Worm (Caenorhabditis elegans) whole organism, late embryonic: ENCODE data around the gene srh-272.
A peak's percentile ranks its signal among the peaks of the same experiment; 100 is the strongest.

Experiments used
- C38D4.7 ChIP-seq: fragments of 200-800 bp; sonication (Bioruptor generic); optimal IDR thresholded peaks from 2 replicates; lab custom pipeline; 2018; ENCODE audit warnings: mild to moderate bottlenecking, missing genetic modification characterization, moderate library complexity, missing compliant biosample characterization
- F13H6.1 ChIP-seq: sonication (generic microtip); optimal IDR thresholded peaks from 2 replicates; lab custom pipeline; 2016; ENCODE audit warnings: missing genetic modification characterization, missing compliant biosample characterization
- T23F11.4 ChIP-seq: fragments of 200-800 bp; sonication (Bioruptor generic); optimal IDR thresholded peaks from 2 replicates; lab custom pipeline; 2018; ENCODE audit warnings: mild to moderate bottlenecking, missing genetic modification characterization, missing compliant biosample characterization
- Y22D7AL.16 ChIP-seq: sonication (generic microtip); optimal IDR thresholded peaks from 2 replicates; lab custom pipeline; 2016; ENCODE audit warnings: missing genetic modification characterization, missing compliant biosample characterization
- ceh-14 ChIP-seq: sonication (generic microtip); optimal IDR thresholded peaks from 2 replicates; lab custom pipeline; 2016; ENCODE audit warnings: missing genotype, missing genetic modification characterization, missing compliant biosample characterization
- ceh-19 ChIP-seq: fragments of 200-800 bp; sonication (Bioruptor generic); optimal IDR thresholded peaks from 2 replicates; lab custom pipeline; 2018; ENCODE audit warnings: mild to moderate bottlenecking, missing genetic modification characterization, missing compliant biosample characterization
- ceh-30 ChIP-seq: fragments of 150-350 bp; optimal IDR thresholded peaks from 2 replicates; lab custom pipeline; 2014; ENCODE audit warnings: missing biosample characterization, missing genetic modification characterization
- ceh-45 ChIP-seq: fragments of 200-800 bp; sonication (Bioruptor generic); IDR thresholded peaks from 2 replicates; pipeline ENCODE4 v1.3.6; 2022; ENCODE audit warnings: missing genetic modification reagents, missing genetic modification characterization, missing compliant biosample characterization
- ceh-48 ChIP-seq: sonication (generic microtip); optimal IDR thresholded peaks from 2 replicates; lab custom pipeline; 2016; ENCODE audit warnings: missing genetic modification characterization, inconsistent platforms, missing compliant biosample characterization
- ceh-6 ChIP-seq: fragments of 200-800 bp; sonication (Bioruptor generic); optimal IDR thresholded peaks from 2 replicates; lab custom pipeline; 2018; ENCODE audit warnings: mild to moderate bottlenecking, missing genetic modification characterization, missing compliant biosample characterization
- dmd-4 ChIP-seq: sonication (generic microtip); optimal IDR thresholded peaks from 2 replicates; lab custom pipeline; 2016; ENCODE audit warnings: borderline replicate concordance, missing genetic modification characterization, missing compliant biosample characterization
- elt-2 ChIP-seq: sonication (generic microtip); optimal IDR thresholded peaks from 2 replicates; lab custom pipeline; 2016; ENCODE audit warnings: missing genetic modification reagents, missing genetic modification characterization, missing compliant biosample characterization
- elt-4 ChIP-seq: sonication (generic microtip); optimal IDR thresholded peaks from 2 replicates; lab custom pipeline; 2016; ENCODE audit warnings: missing genetic modification characterization, missing compliant biosample characterization
- ets-4 ChIP-seq: sonication (generic microtip); optimal IDR thresholded peaks from 2 replicates; lab custom pipeline; 2016; ENCODE audit warnings: missing genetic modification characterization, missing compliant biosample characterization
- eyg-1 ChIP-seq: sonication (generic microtip); optimal IDR thresholded peaks from 2 replicates; lab custom pipeline; 2016; ENCODE audit warnings: missing genotype, missing genetic modification characterization, missing compliant biosample characterization
- fax-1 ChIP-seq: sonication (generic microtip); optimal IDR thresholded peaks from 2 replicates; lab custom pipeline; 2016; ENCODE audit warnings: missing genotype, missing genetic modification characterization, missing compliant biosample characterization
- fkh-6 ChIP-seq: sonication (generic microtip); optimal IDR thresholded peaks from 2 replicates; lab custom pipeline; 2016; ENCODE audit warnings: missing genetic modification characterization, missing compliant biosample characterization
- gmeb-2 ChIP-seq: sonication (generic microtip); optimal IDR thresholded peaks from 2 replicates; lab custom pipeline; 2016; ENCODE audit warnings: missing genetic modification characterization, inconsistent platforms, missing compliant biosample characterization
- hlh-13 ChIP-seq: fragments of 200-800 bp; sonication (Bioruptor generic); optimal IDR thresholded peaks from 2 replicates; lab custom pipeline; 2018; ENCODE audit warnings: mild to moderate bottlenecking, missing genetic modification characterization, missing compliant biosample characterization
- hlh-15 ChIP-seq: sonication (generic microtip); optimal IDR thresholded peaks from 2 replicates; lab custom pipeline; 2016; ENCODE audit warnings: missing genetic modification characterization, missing compliant biosample characterization
- hlh-6 ChIP-seq: sonication (generic microtip); optimal IDR thresholded peaks from 2 replicates; lab custom pipeline; 2016; ENCODE audit warnings: missing genotype, missing genetic modification characterization, missing compliant biosample characterization
- lim-6 ChIP-seq: sonication (generic microtip); optimal IDR thresholded peaks from 2 replicates; lab custom pipeline; 2016; ENCODE audit warnings: missing genetic modification characterization, missing compliant biosample characterization
- nfya-1 ChIP-seq: sonication (generic microtip); optimal IDR thresholded peaks from 2 replicates; lab custom pipeline; 2017; ENCODE audit warnings: missing genetic modification characterization, mild to moderate bottlenecking, missing compliant biosample characterization, antibody characterized with exemption, moderate library complexity
- nhr-232 ChIP-seq: sonication (generic microtip); optimal IDR thresholded peaks from 2 replicates; lab custom pipeline; 2016; ENCODE audit warnings: missing genetic modification characterization, missing compliant biosample characterization
- npax-4 ChIP-seq: sonication (generic microtip); optimal IDR thresholded peaks from 2 replicates; lab custom pipeline; 2016; ENCODE audit warnings: missing genetic modification characterization, missing compliant biosample characterization
- odd-2 ChIP-seq: sonication (generic microtip); optimal IDR thresholded peaks from 2 replicates; lab custom pipeline; 2017; ENCODE audit warnings: antibody characterized with exemption, mild to moderate bottlenecking, missing genetic modification characterization, missing compliant biosample characterization
- pag-3 ChIP-seq: sonication (generic microtip); optimal IDR thresholded peaks from 2 replicates; lab custom pipeline; 2016; ENCODE audit warnings: missing compliant biosample characterization, missing genetic modification characterization, borderline replicate concordance
- pax-1 ChIP-seq: fragments of 150-350 bp; optimal IDR thresholded peaks from 2 replicates; lab custom pipeline; 2014; ENCODE audit warnings: missing biosample characterization, missing genetic modification characterization
- pha-2 ChIP-seq: sonication (generic microtip); optimal IDR thresholded peaks from 2 replicates; lab custom pipeline; 2017; ENCODE audit warnings: mild to moderate bottlenecking, missing genetic modification characterization, missing compliant biosample characterization
- ref-2 ChIP-seq: sonication (generic microtip); optimal IDR thresholded peaks from 2 replicates; lab custom pipeline; 2016; ENCODE audit warnings: missing genetic modification characterization, missing compliant biosample characterization
- sdc-2 ChIP-seq: sonication (generic microtip); optimal IDR thresholded peaks from 2 replicates; lab custom pipeline; 2016; ENCODE audit warnings: missing genotype, missing genetic modification characterization, missing compliant biosample characterization
- tbx-7 ChIP-seq: sonication (generic microtip); optimal IDR thresholded peaks from 2 replicates; lab custom pipeline; 2016; ENCODE audit warnings: missing genotype, missing genetic modification characterization, missing compliant biosample characterization
- unc-86 ChIP-seq: sonication (generic microtip); optimal IDR thresholded peaks from 2 replicates; lab custom pipeline; 2016; ENCODE audit warnings: missing genetic modification characterization, missing compliant biosample characterization
- zip-5 ChIP-seq: sonication (generic microtip); optimal IDR thresholded peaks from 2 replicates; lab custom pipeline; 2016; ENCODE audit warnings: missing genetic modification characterization, missing compliant biosample characterization
- ztf-16 ChIP-seq: sonication (generic microtip); optimal IDR thresholded peaks from 2 replicates; lab custom pipeline; 2017; ENCODE audit warnings: missing genetic modification characterization, missing compliant biosample characterization

The srh-272 gene

ce11 chrV:2845771-2846170 is 17.4 kb upstream of the srh-272 start, which contains the start of gene srj-44:
Gene srj-44, minus strand, starts transcription at chrV:2845871.
- no peak for TF ChIP-seq odd-2 (tag; lab: Kevin White, UChicago)
- TF ChIP-seq ets-4 (tag; lab: Kevin White, UChicago), result no peak
- no peak for TF ChIP-seq dmd-4 (tag; lab: Kevin White, UChicago)
- no peak for TF ChIP-seq zip-5 (tag; lab: Kevin White, UChicago)
- no peak for TF ChIP-seq fkh-6
- no peak for TF ChIP-seq fax-1
- TF ChIP-seq gmeb-2 (tag; lab: Kevin White, UChicago), result no peak
- TF ChIP-seq C38D4.7 (GFP tag; lab: Kevin White, UChicago), result no peak

DNA sequence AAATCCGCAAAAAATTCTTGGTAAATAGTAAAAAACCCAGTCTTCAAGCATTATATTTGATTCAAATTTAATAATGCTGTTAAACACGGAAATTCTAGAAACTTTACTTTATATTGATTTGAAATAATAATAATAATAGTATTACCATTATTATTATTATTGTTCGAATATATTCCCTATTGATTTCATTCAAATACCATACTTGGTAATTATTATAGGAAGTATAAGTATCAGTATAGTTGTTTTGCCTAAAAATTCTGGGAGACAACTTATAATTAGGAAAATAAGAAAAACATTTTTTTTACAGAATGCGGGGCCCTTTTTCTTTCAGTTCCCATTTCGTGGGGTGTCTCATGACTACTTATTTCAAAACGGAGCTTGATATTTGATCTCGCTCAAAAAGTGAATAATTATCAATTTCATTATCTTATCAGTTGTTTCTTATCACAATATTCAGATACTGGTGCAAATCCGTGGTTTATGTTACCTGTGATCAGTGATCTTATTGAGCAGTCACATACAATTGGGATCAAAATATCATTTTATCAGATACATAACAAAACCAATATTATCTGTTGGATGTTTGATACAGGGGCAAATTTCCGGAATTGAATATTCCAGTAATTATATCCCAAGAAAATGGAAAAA is 14.7 kb upstream of the srh-272 start, which contains the start of gene srj-49:
Gene srj-49 (minus strand): TSS at position 51 of the 648 bp plus-strand sequence.
- TF ChIP-seq elt-4 (tag; lab: Kevin White, UChicago), result no peak
- TF ChIP-seq elt-2 (tag; lab: Kevin White, UChicago), result peak; percentile 86
- TF ChIP-seq, all 69 proteins: peak for 1

DNA sequence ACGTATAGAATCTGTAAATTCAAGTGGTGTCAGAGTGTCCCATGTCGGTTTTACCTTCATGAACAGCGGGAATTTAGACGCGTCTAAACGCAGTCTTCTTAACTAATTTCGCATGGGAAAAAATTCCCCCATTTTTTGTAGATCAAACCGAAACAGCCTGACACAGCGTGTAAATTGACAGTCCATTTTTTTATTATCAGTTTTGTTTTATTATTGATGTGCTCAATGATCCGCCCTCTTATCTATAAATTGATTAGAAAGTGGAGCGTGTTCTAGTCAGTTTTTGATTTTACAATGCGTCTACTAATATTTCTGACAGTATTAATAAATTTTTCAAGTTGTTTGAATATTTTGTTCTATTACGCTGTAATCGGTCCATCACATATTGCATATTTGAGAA is 14.1 kb upstream of the srh-272 start, which contains the start of gene ugt-53:
Gene ugt-53 (plus strand): TSS at position 273 of the 400 bp plus-strand sequence.
- TF ChIP-seq ceh-45 (GFP tag; lab: Robert Waterston, UW) (no peak), elt-2 (tag; lab: Kevin White, UChicago) (peak; percentile 6), F13H6.1 (no peak), hlh-13 (no peak), ceh-6 (GFP tag; lab: Kevin White, UChicago) (no peak), pha-2 (no peak), Y22D7AL.16 (tag; lab: Kevin White, UChicago) (no peak), ceh-19 (GFP tag; lab: Kevin White, UChicago) (no peak)

- TF ChIP-seq unc-86 (tag; lab: Kevin White, UChicago) (no peak), ceh-30 (tag; lab: Kevin White, UChicago) (no peak), ref-2 (tag; lab: Kevin White, UChicago) (no peak), gmeb-2 (tag; lab: Kevin White, UChicago) (no peak), T23F11.4 (GFP tag; lab: Kevin White, UChicago) (no peak), hlh-15 (no peak), ceh-48 (tag; lab: Kevin White, UChicago) (no peak), ztf-16 (tag; lab: Kevin White, UChicago) (no peak), nfya-1 (tag; lab: Kevin White, UChicago) (no peak)
Observed at ce11 chrV:2855473-2855872, 7.7 kb upstream of the srh-272 start, which contains the start of gene srj-57. Gene srj-57, minus strand, starts transcription at chrV:2855573.

DNA sequence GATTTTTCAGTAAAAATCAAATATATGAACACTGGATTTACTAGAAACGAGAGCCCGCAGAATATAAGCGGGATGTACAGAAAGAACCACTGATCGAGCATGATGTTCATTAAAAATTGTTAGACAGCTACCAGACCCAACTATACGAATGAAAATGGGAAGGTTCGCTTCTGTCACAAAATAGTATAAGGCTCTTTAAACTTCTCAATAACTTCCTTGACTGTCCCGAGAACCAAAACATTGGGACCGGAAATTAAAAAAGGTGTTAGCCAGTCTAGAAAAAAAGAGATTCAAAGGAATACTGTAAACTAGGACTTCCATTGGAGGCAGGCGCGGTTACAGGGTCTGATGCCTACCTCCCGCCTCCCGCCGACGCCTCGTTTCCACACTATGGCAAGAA is 5.3 kb upstream of the srh-272 start, which contains the start of gene srj-55:
Gene srj-55 (minus strand): TSS at position 101 of the 400 bp plus-strand sequence.
- TF ChIP-seq ceh-45 (GFP tag; lab: Robert Waterston, UW) (no peak), Y22D7AL.16 (tag; lab: Kevin White, UChicago) (no peak), lim-6 (tag; lab: Kevin White, UChicago) (no peak), ceh-30 (tag; lab: Kevin White, UChicago) (no peak), hlh-6 (tag; lab: Kevin White, UChicago) (no peak), gmeb-2 (tag; lab: Kevin White, UChicago) (no peak), pax-1 (tag; lab: Kevin White, UChicago) (no peak), npax-4 (tag; lab: Kevin White, UChicago) (no peak), ceh-14 (tag; lab: Kevin White, UChicago) (no peak), ceh-19 (GFP tag; lab: Kevin White, UChicago) (no peak), zip-5 (tag; lab: Kevin White, UChicago) (no peak), ref-2 (tag; lab: Kevin White, UChicago) (no peak)

DNA sequence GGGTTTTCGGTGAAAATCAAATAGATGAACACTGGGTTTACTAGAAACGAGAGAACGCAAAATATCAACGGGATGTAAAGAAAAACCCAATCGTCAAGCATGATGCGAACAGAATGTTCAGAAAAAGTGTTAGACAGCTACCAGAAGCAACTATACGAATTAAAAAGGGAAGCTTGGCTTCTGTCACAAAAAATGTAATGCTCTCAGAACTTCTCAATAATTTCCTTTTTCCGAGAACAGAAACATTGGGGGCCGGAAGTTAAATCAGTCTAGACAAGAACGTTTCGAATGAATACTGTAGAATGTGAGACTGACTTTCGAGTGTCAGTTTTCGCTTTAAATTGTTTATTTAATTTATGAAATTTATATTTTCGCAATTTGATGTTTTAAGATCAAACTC is 3.4 kb upstream of the srh-272 start, which contains the start of gene srj-54:
Gene srj-54 (minus strand): TSS at position 101 of the 400 bp plus-strand sequence.
- no peak for TF ChIP-seq nhr-232
- no peak for TF ChIP-seq hlh-13
- no peak for TF ChIP-seq pag-3 (tag; lab: Kevin White, UChicago)
- TF ChIP-seq sdc-2 (tag; lab: Kevin White, UChicago), result no peak
- no peak for TF ChIP-seq tbx-7 (tag; lab: Kevin White, UChicago)
- TF ChIP-seq ref-2 (tag; lab: Kevin White, UChicago), result no peak
- no peak for TF ChIP-seq lim-6 (tag; lab: Kevin White, UChicago)
- TF ChIP-seq eyg-1 (tag; lab: Kevin White, UChicago), result no peak
